Worm (Caenorhabditis elegans): ENCODE results near the gene ZK688.11.

ZK688.11 gene

DNA sequence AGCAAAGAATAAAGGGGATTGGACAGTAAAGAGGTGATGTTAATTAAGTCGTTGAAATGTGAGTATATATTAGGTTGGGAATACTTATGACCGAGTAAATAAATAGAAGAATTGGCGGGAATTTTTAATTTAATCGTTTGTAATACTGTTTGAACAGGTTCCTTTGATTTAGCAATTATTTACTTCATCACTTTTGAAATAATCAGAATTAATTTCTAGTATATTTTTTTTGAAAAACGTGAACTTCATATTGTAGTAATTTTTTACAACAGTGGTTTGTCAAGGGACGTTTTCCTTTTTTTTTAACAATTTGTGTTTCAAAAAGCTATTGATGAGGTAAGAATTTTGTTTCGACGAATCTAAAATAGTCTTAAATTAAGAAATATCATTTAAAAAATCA is 37.4 kb upstream of the ZK688.11 start, which contains the start of gene C29E4.17:
C29E4.17 (plus strand) TSS at position 301 of the 400 bp plus-strand sequence.
- TF ChIP-seq aly-2 (tag; optimal IDR thresholded peaks at IDR 0.05), result no peak
- no peak for TF ChIP-seq nhr-11 (tag; optimal IDR thresholded peaks at IDR 0.05)
- TF ChIP-seq elt-2 (tag; optimal IDR thresholded peaks at IDR 0.05), result no peak
- TF ChIP-seq nhr-237 (tag; optimal IDR thresholded peaks at IDR 0.05), result no peak
- TF ChIP-seq fkh-10 (GFP tag; optimal IDR thresholded peaks at IDR 0.05), result no peak
- TF ChIP-seq nhr-76 (tag; optimal IDR thresholded peaks at IDR 0.05), result no peak
- no peak for TF ChIP-seq ama-1 (optimal IDR thresholded peaks at IDR 0.05)
- no peak for TF ChIP-seq nhr-67 (tag; optimal IDR thresholded peaks at IDR 0.05)
- TF ChIP-seq egl-27 (tag; optimal IDR thresholded peaks at IDR 0.05), result no peak
- no peak for TF ChIP-seq ztf-11 (tag; optimal IDR thresholded peaks at IDR 0.05)
- TF ChIP-seq fos-1 (tag; optimal IDR thresholded peaks at IDR 0.05), result no peak
- TF ChIP-seq mdl-1 (tag; optimal IDR thresholded peaks at IDR 0.05), result no peak
- TF ChIP-seq nhr-28 (tag; optimal IDR thresholded peaks at IDR 0.05), result no peak
- no peak for TF ChIP-seq hmg-11 (tag; optimal IDR thresholded peaks at IDR 0.05)
- no peak for TF ChIP-seq ceh-28 (tag; optimal IDR thresholded peaks at IDR 0.05)

- TF ChIP-seq lin-39 (tag; optimal IDR thresholded peaks at IDR 0.05) (no peak), R02D3.7 (tag; optimal IDR thresholded peaks at IDR 0.05) (no peak), mdl-1 (tag; optimal IDR thresholded peaks at IDR 0.05) (no peak), nhr-67 (tag; optimal IDR thresholded peaks at IDR 0.05) (no peak), egl-5 (tag; optimal IDR thresholded peaks at IDR 0.05) (no peak), ceh-82 (tag; optimal IDR thresholded peaks at IDR 0.05) (no peak), snpc-4 (tag; optimal IDR thresholded peaks at IDR 0.05) (no peak), mml-1 (tag; optimal IDR thresholded peaks at IDR 0.05) (no peak), fos-1 (tag; optimal IDR thresholded peaks at IDR 0.05) (no peak), ztf-11 (tag; optimal IDR thresholded peaks at IDR 0.05) (no peak), unc-39 (tag; optimal IDR thresholded peaks at IDR 0.05) (no peak), ceh-16 (tag; optimal IDR thresholded peaks at IDR 0.05) (no peak), ama-1 (optimal IDR thresholded peaks at IDR 0.05) (no peak), skn-1 (tag; optimal IDR thresholded peaks at IDR 0.05) (no peak), aly-2 (tag; optimal IDR thresholded peaks at IDR 0.05) (no peak), daf-12 (tag; optimal IDR thresholded peaks at IDR 0.05) (no peak), jun-1 (tag; optimal IDR thresholded peaks at IDR 0.05) (no peak), fkh-10 (GFP tag; optimal IDR thresholded peaks at IDR 0.05) (no peak)
Observed at ce11 chrIII:7919823-7920222, 35.1 kb upstream of the ZK688.11 start, which contains the start of gene C29E4.14. TSS of gene C29E4.14 (plus strand) at chrIII:7920123.

- TF ChIP-seq nhr-43 (tag; optimal IDR thresholded peaks at IDR 0.05; ENCODE audit: poor library complexity, severe bottlenecking), result no peak
- TF ChIP-seq nfya-1 (tag; optimal IDR thresholded peaks at IDR 0.05; ENCODE audit: insufficient read depth), result no peak
Observed at ce11 chrIII:7917667-7918066, 32.9 kb upstream of the ZK688.11 start, which contains the start of gene gly-3. TSS of gene gly-3 (minus strand) at chrIII:7917767.

ce11 chrIII:7913488-7913887 is 28.7 kb upstream of the ZK688.11 start, which contains the start of gene ZK688.12:
TSS of gene ZK688.12 (minus strand) at chrIII:7913588.
- TF ChIP-seq mdl-1 (tag; optimal IDR thresholded peaks at IDR 0.05), result no peak

DNA sequence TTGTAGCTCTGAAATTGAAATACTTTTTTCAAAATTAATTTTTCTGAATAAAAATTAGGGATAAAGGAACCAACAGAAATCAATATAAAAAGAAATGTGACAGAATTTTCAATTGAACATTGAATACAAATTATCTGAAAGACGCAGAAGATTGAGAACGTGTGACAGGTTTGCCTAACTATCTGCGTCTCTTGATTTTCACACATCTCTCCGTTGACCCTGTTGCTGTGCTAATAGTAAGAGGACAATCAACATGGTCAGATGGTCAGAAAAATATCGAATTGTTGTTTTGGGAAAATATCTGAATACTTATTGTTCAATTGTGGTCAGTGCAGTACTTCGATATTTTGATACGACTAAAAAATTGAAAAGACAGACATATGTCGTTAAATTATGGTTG is 26.9 kb upstream of the ZK688.11 start, which contains the start of gene ZK688.7:
ZK688.7 (minus strand) TSS at position 14 of the 400 bp plus-strand sequence.
- TF ChIP-seq pha-4 (tag; optimal IDR thresholded peaks at IDR 0.05), result peak; percentile 52
- TF ChIP-seq nhr-25 (tag; optimal IDR thresholded peaks at IDR 0.05), result peak; percentile 59
- no peak for TF ChIP-seq nhr-43 (tag; optimal IDR thresholded peaks at IDR 0.05; ENCODE audit: poor library complexity, severe bottlenecking)
- no peak for TF ChIP-seq nhr-77 (tag; optimal IDR thresholded peaks at IDR 0.05)
- TF ChIP-seq nhr-67 (tag; optimal IDR thresholded peaks at IDR 0.05), result no peak
- no peak for TF ChIP-seq unc-62 (GFP tag; optimal IDR thresholded peaks at IDR 0.05)
- no peak for TF ChIP-seq ztf-4 (tag; optimal IDR thresholded peaks at IDR 0.05)
- no peak for TF ChIP-seq elt-2 (tag; optimal IDR thresholded peaks at IDR 0.05)
- TF ChIP-seq snpc-4 (tag; optimal IDR thresholded peaks at IDR 0.05), result no peak
- no peak for TF ChIP-seq ceh-16 (tag; optimal IDR thresholded peaks at IDR 0.05)
- no peak for TF ChIP-seq ZK546.5 (tag; optimal IDR thresholded peaks at IDR 0.05)
- TF ChIP-seq ceh-82 (tag; optimal IDR thresholded peaks at IDR 0.05), result no peak
- no peak for TF ChIP-seq zag-1 (tag; optimal IDR thresholded peaks at IDR 0.05)
- no peak for TF ChIP-seq egl-5 (tag; optimal IDR thresholded peaks at IDR 0.05)
- TF ChIP-seq mdl-1 (tag; optimal IDR thresholded peaks at IDR 0.05), result no peak
- no peak for TF ChIP-seq tbx-2 (tag; optimal IDR thresholded peaks at IDR 0.05)
- TF ChIP-seq nhr-28 (tag; optimal IDR thresholded peaks at IDR 0.05), result no peak
- TF ChIP-seq nhr-23 (tag; optimal IDR thresholded peaks at IDR 0.05), result peak; percentile 68
- no peak for TF ChIP-seq sea-2 (GFP tag; optimal IDR thresholded peaks at IDR 0.05)
- no peak for TF ChIP-seq ztf-11 (tag; optimal IDR thresholded peaks at IDR 0.05)
- TF ChIP-seq elt-3 (tag; optimal IDR thresholded peaks at IDR 0.05), result no peak
- TF ChIP-seq R02D3.7 (tag; optimal IDR thresholded peaks at IDR 0.05), result no peak
- TF ChIP-seq lsy-12 (tag; optimal IDR thresholded peaks at IDR 0.05), result no peak
- no peak for TF ChIP-seq lin-39 (tag; optimal IDR thresholded peaks at IDR 0.05)
- TF ChIP-seq daf-12 (tag; optimal IDR thresholded peaks at IDR 0.05), result no peak
- TF ChIP-seq mml-1 (tag; optimal IDR thresholded peaks at IDR 0.05), result no peak
- TF ChIP-seq nhr-11 (tag; optimal IDR thresholded peaks at IDR 0.05), result no peak
- no peak for TF ChIP-seq skn-1 (tag; optimal IDR thresholded peaks at IDR 0.05)
- TF ChIP-seq egl-27 (tag; optimal IDR thresholded peaks at IDR 0.05), result no peak
- peak; percentile 28 for TF ChIP-seq nfya-1 (tag; optimal IDR thresholded peaks at IDR 0.05; ENCODE audit: insufficient read depth)
- no peak for TF ChIP-seq elt-1 (tag; optimal IDR thresholded peaks at IDR 0.05)
- TF ChIP-seq nhr-12 (tag; optimal IDR thresholded peaks at IDR 0.05), result no peak
- TF ChIP-seq fos-1 (tag; optimal IDR thresholded peaks at IDR 0.05), result no peak

Measured in whole organism, L3 larva.